Fruit fly (Drosophila melanogaster) whole organism, wandering third instar larva: ENCODE results near the gene CG11892.
A peak's percentile ranks its signal among the peaks of the same experiment; 100 is the strongest.

ENCODE experiments used
- Abd-B ChIP-seq: fragments of >200 bp; optimal IDR thresholded peaks from 2 replicates; lab custom pipeline; 2017; ENCODE audit warnings: missing biosample characterization, missing genetic modification characterization
- CG32264 ChIP-seq: fragments of 200-800 bp; sonication (Bioruptor generic); optimal IDR thresholded peaks from 2 replicates; lab custom pipeline; 2016; ENCODE audit warnings: missing biosample characterization, missing genetic modification characterization
- CG9705 ChIP-seq: fragments of 200-800 bp; sonication (Bioruptor generic); optimal IDR thresholded peaks from 2 replicates; lab custom pipeline; 2018; ENCODE audit warnings: missing biosample characterization, mild to moderate bottlenecking, missing genetic modification characterization
- CrebA ChIP-seq: fragments of 200-800 bp; sonication (Bioruptor generic); optimal IDR thresholded peaks from 2 replicates; lab custom pipeline; 2016; ENCODE audit warnings: missing biosample characterization, mild to moderate bottlenecking, missing genetic modification characterization, borderline replicate concordance
- Dfd ChIP-seq: fragments of >200 bp; optimal IDR thresholded peaks from 2 replicates; lab custom pipeline; 2017; ENCODE audit warnings: missing biosample characterization, missing genetic modification characterization
- Dif ChIP-seq: fragments of 200-275, 200-300 bp; sonication (Bioruptor generic); optimal IDR thresholded peaks from 2 replicates; lab custom pipeline; 2018; ENCODE audit warnings: missing biosample characterization, missing genetic modification characterization; ENCODE audit not compliant: partially characterized antibody
- GATAd ChIP-seq: sonication (Bioruptor generic); optimal IDR thresholded peaks from 2 replicates; lab custom pipeline; 2016; ENCODE audit warnings: missing biosample characterization, missing genetic modification characterization
- HLH106 ChIP-seq: fragments of 200-800 bp; optimal IDR thresholded peaks from 3 replicates; lab custom pipeline; 2019; ENCODE audit warnings: missing biosample characterization, mild to moderate bottlenecking, missing genetic modification characterization, moderate library complexity
- Hnf4 ChIP-seq: fragments of 200-800 bp; sonication (Bioruptor generic); optimal IDR thresholded peaks from 2 replicates; lab custom pipeline; 2016; ENCODE audit warnings: missing biosample characterization, mild to moderate bottlenecking, missing genetic modification characterization
- Hr78 ChIP-seq: fragments of >200 bp; optimal IDR thresholded peaks from 2 replicates; lab custom pipeline; 2017; ENCODE audit warnings: missing biosample characterization, missing genetic modification characterization
- Hr83 ChIP-seq: fragments of 200-300 bp; sonication (Bioruptor generic); optimal IDR thresholded peaks from 2 replicates; lab custom pipeline; 2016; ENCODE audit warnings: missing biosample characterization, mild to moderate bottlenecking, missing genetic modification characterization, moderate library complexity; ENCODE audit not compliant: poor library complexity, severe bottlenecking
- Jra ChIP-seq: sonication (Bioruptor generic); optimal IDR thresholded peaks from 2 replicates; lab custom pipeline; 2016; ENCODE audit warnings: missing biosample characterization, missing genetic modification characterization
- Mio ChIP-seq: sonication (Bioruptor generic); optimal IDR thresholded peaks from 2 replicates; lab custom pipeline; 2016; ENCODE audit warnings: missing biosample characterization, missing genetic modification characterization
- Myc ChIP-seq: fragments of >200 bp; optimal IDR thresholded peaks from 2 replicates; lab custom pipeline; 2017
- N ChIP-seq: fragments of >200 bp; optimal IDR thresholded peaks from 2 replicates; lab custom pipeline; 2018; ENCODE audit warnings: missing biosample characterization, missing external identifiers, missing genetic modification characterization
- OdsH ChIP-seq: fragments of 200-800 bp; sonication (Bioruptor generic); optimal IDR thresholded peaks from 2 replicates; lab custom pipeline; 2016; ENCODE audit warnings: missing biosample characterization, mild to moderate bottlenecking, missing genetic modification characterization
- Rel ChIP-seq, 2 experiments: fragments of 200-800 bp; sonication (Bioruptor generic) in 1 of 2; optimal IDR thresholded peaks; 2 replicates in 1 of 2; 3 replicates in 1 of 2; lab custom pipeline; 2016 to 2019; ENCODE audit warnings: mild to moderate bottlenecking in 2 of 2, missing biosample characterization in 2 of 2, missing genetic modification characterization in 2 of 2, moderate library complexity in 1 of 2
- Sp1 ChIP-seq: fragments of 200-800 bp; sonication (Bioruptor generic); optimal IDR thresholded peaks from 3 replicates; lab custom pipeline; 2019; ENCODE audit warnings: missing biosample characterization, mild to moderate bottlenecking, missing genetic modification characterization, moderate library complexity
- Vsx2 ChIP-seq: fragments of 200-300, 225-300 bp; sonication (Bioruptor generic); optimal IDR thresholded peaks from 2 replicates; lab custom pipeline; 2018; ENCODE audit warnings: missing biosample characterization, missing genetic modification characterization; ENCODE audit not compliant: partially characterized antibody
- br ChIP-seq: fragments of 200-800 bp; sonication (Bioruptor generic); optimal IDR thresholded peaks from 2 replicates; lab custom pipeline; 2016; ENCODE audit warnings: missing biosample characterization, missing genetic modification characterization
- brk ChIP-seq: fragments of 200-800 bp; sonication (Bioruptor generic); optimal IDR thresholded peaks from 2 replicates; lab custom pipeline; 2016; ENCODE audit warnings: missing biosample characterization, mild to moderate bottlenecking, missing genetic modification characterization
- dl ChIP-seq, 2 experiments: fragments of 175-275, 200-275 bp in 1 of 2; fragments of 200-275 bp in 1 of 2; sonication (Bioruptor generic); optimal IDR thresholded peaks; lab custom pipeline; 2018; ENCODE audit warnings: mild to moderate bottlenecking in 2 of 2, missing biosample characterization in 2 of 2, missing genetic modification characterization in 2 of 2, moderate library complexity in 2 of 2; ENCODE audit not compliant: partially characterized antibody in 2 of 2, insufficient read depth in 1 of 2
- dmrt93B ChIP-seq: fragments of 200-800 bp; sonication (Bioruptor generic); optimal IDR thresholded peaks from 2 replicates; lab custom pipeline; 2018; ENCODE audit warnings: missing biosample characterization, mild to moderate bottlenecking, missing genetic modification characterization
- dsf ChIP-seq: sonication (Bioruptor generic); optimal IDR thresholded peaks from 2 replicates; lab custom pipeline; 2016; ENCODE audit warnings: missing biosample characterization, missing genetic modification characterization, borderline replicate concordance
- ey ChIP-seq: fragments of 200-800 bp; sonication (Bioruptor generic); optimal IDR thresholded peaks from 2 replicates; lab custom pipeline; 2016; ENCODE audit warnings: missing biosample characterization, missing genetic modification characterization
- foxo ChIP-seq, 2 experiments: fragments of 200-800 bp; sonication (Bioruptor generic); optimal IDR thresholded peaks; 2 replicates in 1 of 2; 3 replicates in 1 of 2; lab custom pipeline; 2016 to 2017; ENCODE audit warnings: missing biosample characterization in 2 of 2, missing genetic modification characterization in 2 of 2
- fru ChIP-seq: fragments of 200-800 bp; sonication (Bioruptor generic); optimal IDR thresholded peaks from 3 replicates; lab custom pipeline; 2016; ENCODE audit warnings: missing biosample characterization, mild to moderate bottlenecking, missing genetic modification characterization
- h ChIP-seq: fragments of 200-800 bp; sonication (Bioruptor generic); optimal IDR thresholded peaks from 3 replicates; lab custom pipeline; 2016; ENCODE audit warnings: missing biosample characterization, mild to moderate bottlenecking, missing genetic modification characterization
- jim ChIP-seq: fragments of 175-275, 200-325 bp; sonication (Bioruptor generic); optimal IDR thresholded peaks from 2 replicates; lab custom pipeline; 2016; ENCODE audit warnings: missing biosample characterization, mild to moderate bottlenecking, missing genetic modification characterization
- lola ChIP-seq: fragments of >200 bp; optimal IDR thresholded peaks from 2 replicates; lab custom pipeline; 2017; ENCODE audit warnings: missing biosample characterization, missing genetic modification characterization
- pan ChIP-seq: fragments of >200 bp; optimal IDR thresholded peaks from 2 replicates; lab custom pipeline; 2017
- psq ChIP-seq: fragments of 200-800 bp; sonication (Bioruptor generic); optimal IDR thresholded peaks from 3 replicates; lab custom pipeline; 2017; ENCODE audit warnings: missing biosample characterization, mild to moderate bottlenecking, missing genetic modification characterization, moderate library complexity
- rgr ChIP-seq: fragments of 200-800 bp; sonication (Bioruptor generic); optimal IDR thresholded peaks from 3 replicates; lab custom pipeline; 2016; ENCODE audit warnings: missing biosample characterization, mild to moderate bottlenecking, missing genetic modification characterization
- sage ChIP-seq: fragments of 200-800 bp; sonication (Bioruptor generic); optimal IDR thresholded peaks from 2 replicates; lab custom pipeline; 2016; ENCODE audit warnings: missing biosample characterization, mild to moderate bottlenecking, missing genetic modification characterization
- sv ChIP-seq: fragments of 200-800 bp; sonication (Bioruptor generic); optimal IDR thresholded peaks from 3 replicates; lab custom pipeline; 2016; ENCODE audit warnings: missing biosample characterization, missing genetic modification characterization
- tai ChIP-seq: sonication (Bioruptor generic); optimal IDR thresholded peaks from 2 replicates; lab custom pipeline; 2016; ENCODE audit warnings: missing biosample characterization, missing genetic modification characterization
- usp ChIP-seq: fragments of >200 bp; optimal IDR thresholded peaks from 2 replicates; lab custom pipeline; 2017; ENCODE audit warnings: missing biosample characterization, missing genetic modification characterization
- woc ChIP-seq: sonication (Bioruptor generic); optimal IDR thresholded peaks from 2 replicates; lab custom pipeline; 2016; ENCODE audit warnings: missing biosample characterization, mild to moderate bottlenecking, missing genetic modification characterization

The CG11892 gene

dm6 chr3R:25258628-25259240 lies 22.6 kb upstream of the CG11892 start, which contains the start of gene CG11857:
Gene CG11857 (plus strand): TSS chr3R:25258898.
- TF ChIP-seq Hr78 (GFP tag; lab: Kevin White, UChicago) (no peak), HLH106 (tag; lab: Kevin White, UChicago) (peak; percentile 98), pan (lab: Kevin White, UChicago) (no peak), Jra (GFP tag; lab: Kevin White, UChicago) (peak; percentile 98), Dfd (GFP tag; lab: Kevin White, UChicago) (no peak), N (no peak), CG9705 (GFP tag; lab: Kevin White, UChicago) (peak; percentile 95), Vsx2 (no peak), dsf (GFP tag; lab: Kevin White, UChicago) (peak; percentile 94), GATAd (peak; percentile 94), dmrt93B (GFP tag; lab: Kevin White, UChicago) (peak; percentile 96), fru (GFP tag; lab: Kevin White, UChicago) (peak; percentile 97), h (GFP tag; lab: Kevin White, UChicago) (peak; percentile 99), Rel (GFP tag; optimal IDR thresholded peaks at IDR 0.05; lab: Kevin White, UChicago) (peak; percentile 40), Rel (tag; optimal IDR thresholded peaks at IDR 0.05; lab: Kevin White, UChicago) (peak; percentile 82), psq (GFP tag; lab: Kevin White, UChicago) (peak; percentile 94), rgr (GFP tag; lab: Kevin White, UChicago) (peak; percentile 98), dl (GFP tag; optimal IDR thresholded peaks at IDR 0.05; lab: Kevin White, UChicago; ENCODE audit: insufficient read depth in 1 of 2, partially characterized antibody in 2 of 2) (no peak), Hnf4 (GFP tag; lab: Kevin White, UChicago) (peak; percentile 99), woc (GFP tag; lab: Kevin White, UChicago) (peak; percentile 97), brk (GFP tag; lab: Kevin White, UChicago) (no peak), foxo (GFP tag; optimal IDR thresholded peaks at IDR 0.05; lab: Kevin White, UChicago) (peak; percentile 89 to 98), Abd-B (GFP tag; lab: Kevin White, UChicago) (no peak), Hr83 (GFP tag; lab: Kevin White, UChicago) (peak; percentile 96), jim (GFP tag; lab: Kevin White, UChicago) (peak; percentile 43), sv (GFP tag; lab: Kevin White, UChicago) (peak; percentile 98), Sp1 (peak; percentile 96), CrebA (GFP tag; lab: Kevin White, UChicago) (no peak), Dif (GFP tag; lab: Kevin White, UChicago) (no peak), Myc (lab: Kevin White, UChicago) (peak; percentile 25), lola (GFP tag; lab: Kevin White, UChicago) (no peak), ey (GFP tag; lab: Kevin White, UChicago) (peak; percentile 97), CG32264 (GFP tag; lab: Kevin White, UChicago) (peak; percentile 93), usp (no peak), sage (GFP tag; lab: Kevin White, UChicago) (no peak), tai (GFP tag; lab: Kevin White, UChicago) (no peak), OdsH (GFP tag; lab: Kevin White, UChicago) (peak; percentile 96), br (peak; percentile 96), Mio (GFP tag; lab: Kevin White, UChicago) (peak; percentile 79)
- TF ChIP-seq, all 38 proteins: peak for 24

- TF ChIP-seq Vsx2 (no peak), h (GFP tag; lab: Kevin White, UChicago) (no peak), HLH106 (tag; lab: Kevin White, UChicago) (no peak), Rel (GFP tag; optimal IDR thresholded peaks at IDR 0.05; lab: Kevin White, UChicago) (no peak), Rel (tag; optimal IDR thresholded peaks at IDR 0.05; lab: Kevin White, UChicago) (no peak), jim (GFP tag; lab: Kevin White, UChicago) (no peak), dl (GFP tag; optimal IDR thresholded peaks at IDR 0.05; lab: Kevin White, UChicago; ENCODE audit: insufficient read depth in 1 of 2, partially characterized antibody in 2 of 2) (no peak), rgr (GFP tag; lab: Kevin White, UChicago) (no peak), CrebA (GFP tag; lab: Kevin White, UChicago) (no peak), ey (GFP tag; lab: Kevin White, UChicago) (no peak), foxo (GFP tag; optimal IDR thresholded peaks at IDR 0.05; lab: Kevin White, UChicago) (no peak), fru (GFP tag; lab: Kevin White, UChicago) (no peak), psq (GFP tag; lab: Kevin White, UChicago) (no peak), brk (GFP tag; lab: Kevin White, UChicago) (no peak)
Measured at dm6 chr3R:25260670-25261069, 20.7 kb upstream of the CG11892 start.
